Worm (Caenorhabditis elegans) whole organism, L1 larva: ENCODE data around the gene F40C5.2.

Experiments used
- C34B4.2 ChIP-seq: sonication (generic microtip); optimal IDR thresholded peaks from 2 replicates; lab custom pipeline; 2017; ENCODE audit warnings: mild to moderate bottlenecking, missing genetic modification characterization, missing compliant biosample characterization
- Y116A8C.19 ChIP-seq: sonication (generic microtip); optimal IDR thresholded peaks from 2 replicates; lab custom pipeline; 2016; ENCODE audit warnings: missing compliant biosample characterization, missing genetic modification characterization, borderline replicate concordance
- alr-1 ChIP-seq: fragments of 200-800 bp; sonication (Bioruptor generic); optimal IDR thresholded peaks from 2 replicates; lab custom pipeline; 2018; ENCODE audit warnings: borderline replicate concordance, mild to moderate bottlenecking, missing genetic modification characterization, missing compliant biosample characterization
- aly-2 ChIP-seq: fragments of 150-350 bp; optimal IDR thresholded peaks from 2 replicates; lab custom pipeline; 2014; ENCODE audit warnings: missing biosample characterization, missing genetic modification characterization
- blmp-1 ChIP-seq: fragments of 150-350 bp; optimal IDR thresholded peaks from 2 replicates; lab custom pipeline; 2014; ENCODE audit warnings: missing biosample characterization, missing genetic modification characterization
- ceh-63 ChIP-seq: fragments of 200-800 bp; sonication (Bioruptor generic); optimal IDR thresholded peaks from 2 replicates; lab custom pipeline; 2018; ENCODE audit warnings: mild to moderate bottlenecking, missing genetic modification characterization, missing compliant biosample characterization
- ceh-82 ChIP-seq, 3 experiments: fragments of 150-350 bp in 1 of 3; sonication (generic microtip) in 2 of 3; optimal IDR thresholded peaks; 2 replicates each; lab custom pipeline; 2014 to 2017; ENCODE audit warnings: missing biosample characterization in 3 of 3, missing genetic modification characterization in 3 of 3
- ceh-88 ChIP-seq: fragments of 200-800 bp; sonication (Bioruptor generic); IDR thresholded peaks from 2 replicates; pipeline ENCODE4 v1.3.6; 2022; ENCODE audit warnings: missing genetic modification characterization, missing compliant biosample characterization
- ceh-90 ChIP-seq: sonication (generic microtip); optimal IDR thresholded peaks from 2 replicates; lab custom pipeline; 2016; ENCODE audit warnings: missing genetic modification characterization, missing compliant biosample characterization
- dpl-1 ChIP-seq, 3 experiments: fragments of 150-350 bp in 2 of 3; sonication (generic microtip) in 1 of 3; optimal IDR thresholded peaks; 2 replicates each; lab custom pipeline; 2014 to 2017; ENCODE audit warnings: missing biosample characterization in 3 of 3, missing genetic modification characterization in 3 of 3, missing genetic modification reagents in 3 of 3
- efl-1 ChIP-seq, 4 experiments: fragments of 150-350 bp; optimal IDR thresholded peaks in 3 of 4; peaks in 1 of 4; 1 replicate in 1 of 4; 2 replicates in 3 of 4; lab custom pipeline; 2014; ENCODE audit warnings: missing biosample characterization in 2 of 4, missing genetic modification characterization in 2 of 4, missing genetic modification reagents in 2 of 4
- efl-3 ChIP-seq: fragments of 200-800 bp; sonication (Bioruptor generic); optimal IDR thresholded peaks from 2 replicates; lab custom pipeline; 2018; ENCODE audit warnings: mild to moderate bottlenecking, missing genetic modification characterization, missing compliant biosample characterization
- elt-3 ChIP-seq, 6 experiments: fragments of 150-350 bp in 1 of 6; sonication (generic microtip); optimal IDR thresholded peaks; 2 replicates each; lab custom pipeline; 2017 to 2018; ENCODE audit warnings: missing biosample characterization in 6 of 6, missing genetic modification characterization in 6 of 6, inconsistent platforms in 1 of 6
- ets-5 ChIP-seq: fragments of 200-800 bp; sonication (Bioruptor generic); IDR thresholded peaks from 2 replicates; pipeline ENCODE4 v1.3.6; 2022; ENCODE audit warnings: missing genetic modification characterization, missing compliant biosample characterization
- fkh-4 ChIP-seq: sonication (generic microtip); optimal IDR thresholded peaks from 2 replicates; lab custom pipeline; 2016; ENCODE audit warnings: missing compliant biosample characterization, missing genetic modification characterization, borderline replicate concordance
- hlh-17 ChIP-seq: fragments of 200-800 bp; sonication (Bioruptor generic); optimal IDR thresholded peaks from 2 replicates; lab custom pipeline; 2018; ENCODE audit warnings: missing genetic modification characterization, mild to moderate bottlenecking, missing compliant biosample characterization, moderate library complexity, borderline replicate concordance
- hpl-2 ChIP-seq: fragments of 150-350 bp; optimal IDR thresholded peaks from 2 replicates; lab custom pipeline; 2014; ENCODE audit warnings: missing biosample characterization, missing genetic modification reagents, missing genetic modification characterization
- isw-1 ChIP-seq: fragments of 200-800 bp; sonication (Bioruptor generic); IDR thresholded peaks from 2 replicates; pipeline ENCODE4 v1.3.6; 2022; ENCODE audit warnings: missing genetic modification characterization, missing compliant biosample characterization
- jun-1 ChIP-seq: fragments of 150-350 bp; optimal IDR thresholded peaks from 2 replicates; lab custom pipeline; 2014; ENCODE audit warnings: missing biosample characterization, missing genetic modification reagents, missing genetic modification characterization
- lin-14 ChIP-seq: fragments of 200-800 bp; sonication (Bioruptor generic); optimal IDR thresholded peaks from 2 replicates; lab custom pipeline; 2018; ENCODE audit warnings: mild to moderate bottlenecking, missing genetic modification characterization, moderate library complexity, missing compliant biosample characterization
- lin-35 ChIP-seq, 2 experiments: fragments of 150-350 bp; optimal IDR thresholded peaks; 2 replicates each; lab custom pipeline; 2014; ENCODE audit warnings: missing biosample characterization in 2 of 2, missing genetic modification characterization in 2 of 2, missing genetic modification reagents in 2 of 2
- lsy-2 ChIP-seq, 2 experiments: fragments of 150-350 bp; optimal IDR thresholded peaks; 2 replicates each; lab custom pipeline; 2014; ENCODE audit warnings: missing biosample characterization in 2 of 2, missing genetic modification characterization in 2 of 2
- mdl-1 ChIP-seq, 2 experiments: fragments of 150-350 bp; optimal IDR thresholded peaks; 2 replicates each; lab custom pipeline; 2014 to 2017; ENCODE audit warnings: missing biosample characterization in 2 of 2, missing genetic modification characterization in 2 of 2, inconsistent platforms in 1 of 2
- mef-2 ChIP-seq: fragments of 150-350 bp; optimal IDR thresholded peaks from 2 replicates; lab custom pipeline; 2014; ENCODE audit warnings: missing biosample characterization, missing genetic modification characterization
- mep-1 ChIP-seq: fragments of 150-350 bp; optimal IDR thresholded peaks from 2 replicates; lab custom pipeline; 2014; ENCODE audit warnings: missing biosample characterization, missing genetic modification characterization
- nhr-47 ChIP-seq: sonication (generic microtip); optimal IDR thresholded peaks from 2 replicates; lab custom pipeline; 2016; ENCODE audit warnings: mild to moderate bottlenecking, missing genetic modification characterization, moderate library complexity, missing compliant biosample characterization
- nhr-84 ChIP-seq: sonication (generic microtip); optimal IDR thresholded peaks from 2 replicates; lab custom pipeline; 2017; ENCODE audit warnings: missing biosample characterization, missing genetic modification characterization
- nhr-85 ChIP-seq: sonication (generic microtip); peaks from one replicate; lab custom pipeline; 2016; ENCODE audit warnings: missing genetic modification characterization, inconsistent platforms, missing compliant biosample characterization
- pqm-1 ChIP-seq: sonication (generic microtip); optimal IDR thresholded peaks from 3 replicates; lab custom pipeline; 2017; ENCODE audit warnings: missing biosample characterization, missing genetic modification characterization
- rnt-1 ChIP-seq: sonication (generic microtip); optimal IDR thresholded peaks from 2 replicates; lab custom pipeline; 2016; ENCODE audit warnings: mild to moderate bottlenecking, missing genetic modification characterization, moderate library complexity, missing compliant biosample characterization
- tlp-1 ChIP-seq: fragments of 150-350 bp; optimal IDR thresholded peaks from 2 replicates; lab custom pipeline; 2014; ENCODE audit warnings: missing biosample characterization, missing genetic modification characterization
- unc-130 ChIP-seq: fragments of 150-350 bp; optimal IDR thresholded peaks from 2 replicates; lab custom pipeline; 2017; ENCODE audit warnings: missing biosample characterization, missing genetic modification characterization, inconsistent platforms
- unc-86 ChIP-seq: sonication (generic microtip); optimal IDR thresholded peaks from 2 replicates; lab custom pipeline; 2016; ENCODE audit warnings: missing genetic modification characterization, missing compliant biosample characterization
- xbp-1 ChIP-seq: sonication (generic microtip); optimal IDR thresholded peaks from 2 replicates; lab custom pipeline; 2016; ENCODE audit warnings: missing genetic modification characterization, missing compliant biosample characterization
- zag-1 ChIP-seq: fragments of 150-350 bp; optimal IDR thresholded peaks from 2 replicates; lab custom pipeline; 2014; ENCODE audit warnings: missing biosample characterization, missing genetic modification characterization

Gene F40C5.2

DNA sequence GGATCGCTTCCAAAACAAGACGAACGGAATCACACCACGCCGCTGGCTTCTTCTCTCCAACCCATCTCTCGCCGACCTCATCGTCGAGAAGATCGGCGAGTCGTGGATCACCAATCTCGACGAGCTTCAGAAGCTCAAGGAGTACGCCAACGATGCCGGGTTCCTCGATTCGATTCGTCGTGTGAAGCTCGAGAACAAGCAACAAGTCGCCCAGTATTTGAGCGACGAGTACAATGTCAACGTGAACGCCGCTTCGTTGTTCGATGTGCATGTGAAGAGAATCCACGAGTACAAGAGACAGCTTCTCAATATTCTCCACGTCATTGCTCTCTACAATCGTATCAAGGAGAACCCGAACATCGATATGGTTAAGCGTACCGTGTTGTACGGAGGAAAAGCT is 12.8 kb downstream of the F40C5.2 start:
- TF ChIP-seq mef-2 (tag; lab: Kevin White, UChicago): no peak
- TF ChIP-seq zag-1 (tag; lab: Kevin White, UChicago): no peak

- TF ChIP-seq blmp-1 (tag; lab: Kevin White, UChicago): no peak
- no peak for TF ChIP-seq ceh-63 (GFP tag; lab: Kevin White, UChicago)
- TF ChIP-seq unc-86 (tag; lab: Kevin White, UChicago): no peak
- TF ChIP-seq mep-1 (tag; lab: Kevin White, UChicago): no peak
- TF ChIP-seq lsy-2 (tag; optimal IDR thresholded peaks at IDR 0.05; lab: Kevin White, UChicago): no peak
- no peak for TF ChIP-seq C34B4.2 (tag; lab: Kevin White, UChicago)
- TF ChIP-seq aly-2 (tag; lab: Kevin White, UChicago): peak; percentile 3
Measured at ce11 chrV:3585011-3585410, 14.2 kb downstream of the F40C5.2 start.

ce11 chrV:3586014-3586689 is 15.4 kb downstream of the F40C5.2 start, which contains the start of the genes rpl-11.1 and T22F3.2:
Gene rpl-11.1, minus strand, starts transcription at chrV:3586064.
Gene T22F3.2, plus strand, starts transcription at chrV:3586639.
- TF ChIP-seq jun-1 (tag; lab: Kevin White, UChicago): no peak
- no peak for TF ChIP-seq ceh-88 (GFP tag; lab: Robert Waterston, UW)
- peak in 1 of 2 experiments; percentile 35 for TF ChIP-seq lin-35 (GFP tag; optimal IDR thresholded peaks at IDR 0.05; lab: Kevin White, UChicago)
- no peak for TF ChIP-seq nhr-84 (tag; lab: Kevin White, UChicago)
- TF ChIP-seq ceh-82 (tag; optimal IDR thresholded peaks at IDR 0.05; lab: Kevin White, UChicago): peak in 1 of 3 experiments; percentile 35
- TF ChIP-seq pqm-1 (tag; lab: Kevin White, UChicago): no peak
- no peak for TF ChIP-seq alr-1
- peak in 1 of 2 experiments; percentile 26 for TF ChIP-seq mdl-1 (tag; optimal IDR thresholded peaks at IDR 0.05; lab: Kevin White, UChicago)
- TF ChIP-seq ceh-90 (tag; lab: Kevin White, UChicago): no peak
- no peak for TF ChIP-seq tlp-1 (tag; lab: Kevin White, UChicago)
- TF ChIP-seq lin-14: peak; percentile 32
- no peak for TF ChIP-seq ceh-63 (GFP tag; lab: Kevin White, UChicago)
- no peak for TF ChIP-seq nhr-47 (tag; lab: Kevin White, UChicago)
- TF ChIP-seq unc-130 (tag; lab: Kevin White, UChicago): no peak
- TF ChIP-seq fkh-4 (tag; lab: Kevin White, UChicago): no peak
- TF ChIP-seq hlh-17 (GFP tag; lab: Kevin White, UChicago): no peak
- TF ChIP-seq dpl-1 (GFP tag; optimal IDR thresholded peaks at IDR 0.05; lab: Kevin White, UChicago): peak in 1 of 3 experiments; percentile 26
- peak in 1 of 2 experiments; percentile 30 for TF ChIP-seq lsy-2 (tag; optimal IDR thresholded peaks at IDR 0.05; lab: Kevin White, UChicago)
- peak; percentile 31 to 55 for TF ChIP-seq efl-1 (optimal IDR thresholded peaks at IDR 0.05; lab: Kevin White, UChicago)
- peak in 1 of 2 experiments; percentile 33 for TF ChIP-seq efl-1 (GFP tag; optimal IDR thresholded peaks at IDR 0.05 in 1 of 2; lab: Kevin White, UChicago)
- TF ChIP-seq isw-1: no peak
- no peak for TF ChIP-seq ets-5 (GFP tag; lab: Robert Waterston, UW)
- TF ChIP-seq hpl-2: no peak
- TF ChIP-seq efl-3 (GFP tag; lab: Kevin White, UChicago): no peak
- no peak for TF ChIP-seq Y116A8C.19 (tag; lab: Kevin White, UChicago)
- no peak for TF ChIP-seq C34B4.2 (tag; lab: Kevin White, UChicago)
- TF ChIP-seq rnt-1: peak; percentile 43
- TF ChIP-seq xbp-1 (tag; lab: Kevin White, UChicago): no peak
- peak; percentile 58 for TF ChIP-seq nhr-85 (tag; lab: Kevin White, UChicago)
- peak in 1 of 6 experiments; percentile 7 for TF ChIP-seq elt-3 (tag; optimal IDR thresholded peaks at IDR 0.05; lab: Kevin White, UChicago)
